Fruit fly (Drosophila melanogaster): ENCODE results near the gene CG9338.

DNA sequence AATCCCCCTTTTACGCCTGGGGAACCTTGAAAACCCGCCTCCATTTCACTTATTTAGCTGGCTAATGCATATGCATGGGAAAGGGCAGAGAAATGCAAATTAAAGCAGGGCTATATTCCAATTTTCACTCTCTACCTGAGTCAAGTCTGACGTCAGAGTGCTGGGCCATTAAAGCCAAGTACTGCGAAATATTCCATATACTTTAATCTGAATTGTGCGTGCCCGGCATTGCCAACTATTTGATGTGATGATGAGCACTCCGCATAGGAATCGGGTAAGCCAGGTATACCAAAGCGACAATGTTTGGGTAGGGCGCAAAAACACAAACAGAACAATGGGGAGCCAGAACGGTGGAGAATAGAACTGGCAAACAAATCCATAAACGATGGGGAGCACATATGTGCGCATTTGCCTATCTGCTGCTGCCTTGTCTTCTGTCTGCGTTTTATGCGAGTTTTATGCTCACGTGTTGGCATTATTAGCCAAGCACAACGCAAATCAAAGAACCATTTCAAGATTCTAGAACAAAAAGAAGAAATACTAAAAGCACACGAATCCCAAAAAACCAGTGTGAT lies 14.6 kb downstream of the CG9338 start:
- TF ChIP-seq usp (GFP tag; optimal IDR thresholded peaks at IDR 0.05) (no peak), EcR (GFP tag; optimal IDR thresholded peaks at IDR 0.05) (no peak), psq (optimal IDR thresholded peaks at IDR 0.05) (no peak)
